Worm (Caenorhabditis elegans) whole organism, mixed stage, embryonic: ENCODE data around the gene skpo-3.

Experiments used
- bed-3 ChIP-seq: fragments of 200-800 bp; sonication (Bioruptor generic); optimal IDR thresholded peaks from 3 replicates; lab custom pipeline; 2018; ENCODE audit warnings: mild to moderate bottlenecking, missing genetic modification characterization, moderate library complexity, missing compliant biosample characterization
- blmp-1 ChIP-seq: fragments of 150-350 bp; optimal IDR thresholded peaks from 2 replicates; lab custom pipeline; 2014; ENCODE audit warnings: missing biosample characterization, missing genetic modification characterization
- ceh-39 ChIP-seq: fragments of 150-350 bp; optimal IDR thresholded peaks from 2 replicates; lab custom pipeline; 2014; ENCODE audit warnings: missing biosample characterization, missing genetic modification characterization
- ceh-43 ChIP-seq: fragments of 200-800 bp; sonication (Bioruptor generic); optimal IDR thresholded peaks from 2 replicates; lab custom pipeline; 2018; ENCODE audit warnings: mild to moderate bottlenecking, missing genetic modification characterization, moderate library complexity, missing compliant biosample characterization
- ceh-83 ChIP-seq: fragments of 200-800 bp; sonication (Bioruptor generic); optimal IDR thresholded peaks from 2 replicates; lab custom pipeline; 2018; ENCODE audit warnings: mild to moderate bottlenecking, missing genetic modification characterization, missing compliant biosample characterization
- cnd-1 ChIP-seq: fragments of 200-800 bp; sonication (Bioruptor generic); optimal IDR thresholded peaks from 2 replicates; lab custom pipeline; 2018; ENCODE audit warnings: mild to moderate bottlenecking, missing genetic modification characterization, missing compliant biosample characterization
- drap-1 ChIP-seq: fragments of 200-800 bp; sonication (Bioruptor generic); optimal IDR thresholded peaks from 3 replicates; lab custom pipeline; 2018; ENCODE audit warnings: mild to moderate bottlenecking, missing genetic modification characterization, missing compliant biosample characterization
- ham-2 ChIP-seq: fragments of 200-800 bp; sonication (Bioruptor generic); optimal IDR thresholded peaks from 2 replicates; lab custom pipeline; 2018; ENCODE audit warnings: mild to moderate bottlenecking, missing genetic modification characterization, missing compliant biosample characterization
- hlh-1 ChIP-seq: fragments of 150-350 bp; optimal IDR thresholded peaks from 2 replicates; lab custom pipeline; 2014; ENCODE audit warnings: missing biosample characterization, missing genetic modification reagents, missing genetic modification characterization
- lin-13 ChIP-seq: fragments of 150-350 bp; optimal IDR thresholded peaks from 2 replicates; lab custom pipeline; 2014; ENCODE audit warnings: missing biosample characterization, missing genetic modification characterization
- lin-32 ChIP-seq: fragments of 200-800 bp; sonication (Bioruptor generic); optimal IDR thresholded peaks from 2 replicates; lab custom pipeline; 2018; ENCODE audit warnings: mild to moderate bottlenecking, missing genetic modification characterization, missing compliant biosample characterization
- lsy-2 ChIP-seq: fragments of 150-350 bp; optimal IDR thresholded peaks from 2 replicates; lab custom pipeline; 2014; ENCODE audit warnings: missing biosample characterization, missing genetic modification characterization
- mep-1 ChIP-seq: fragments of 150-350 bp; optimal IDR thresholded peaks from 2 replicates; lab custom pipeline; 2017; ENCODE audit warnings: missing biosample characterization, missing genetic modification reagents, missing genetic modification characterization, inconsistent platforms
- mls-2 ChIP-seq: sonication (generic microtip); optimal IDR thresholded peaks from 2 replicates; lab custom pipeline; 2016; ENCODE audit warnings: mild to moderate bottlenecking, missing genetic modification characterization, moderate library complexity, missing compliant biosample characterization
- nhr-12 ChIP-seq: fragments of 150-350 bp; optimal IDR thresholded peaks from 2 replicates; lab custom pipeline; 2014; ENCODE audit warnings: missing biosample characterization, missing genetic modification characterization
- nhr-2 ChIP-seq: fragments of 150-350 bp; optimal IDR thresholded peaks from 2 replicates; lab custom pipeline; 2014; ENCODE audit warnings: missing biosample characterization, missing genetic modification characterization
- nhr-28 ChIP-seq: fragments of 150-350 bp; optimal IDR thresholded peaks from 2 replicates; lab custom pipeline; 2014; ENCODE audit warnings: missing biosample characterization, missing genetic modification characterization
- nhr-76 ChIP-seq: sonication (generic microtip); optimal IDR thresholded peaks from 2 replicates; lab custom pipeline; 2017; ENCODE audit warnings: missing biosample characterization, missing genetic modification characterization
- pha-4 ChIP-seq: fragments of 150-350 bp; optimal IDR thresholded peaks from 2 replicates; lab custom pipeline; 2018; ENCODE audit warnings: missing biosample characterization, missing genetic modification reagents, missing genetic modification characterization
- sem-2 ChIP-seq: fragments of 200-800 bp; sonication (Bioruptor generic); optimal IDR thresholded peaks from 2 replicates; lab custom pipeline; 2018; ENCODE audit warnings: mild to moderate bottlenecking, missing genetic modification characterization, missing compliant biosample characterization
- sptf-1 ChIP-seq: sonication (generic microtip); optimal IDR thresholded peaks from 2 replicates; lab custom pipeline; 2017; ENCODE audit warnings: mild to moderate bottlenecking, missing genetic modification characterization, moderate library complexity, missing compliant biosample characterization
- tbx-8 ChIP-seq: fragments of 200-800 bp; sonication (Bioruptor generic); optimal IDR thresholded peaks from 2 replicates; lab custom pipeline; 2018; ENCODE audit warnings: mild to moderate bottlenecking, missing genetic modification characterization, moderate library complexity, missing compliant biosample characterization
- unc-39 ChIP-seq: fragments of 150-350 bp; optimal IDR thresholded peaks from 2 replicates; lab custom pipeline; 2014; ENCODE audit warnings: missing biosample characterization, missing genetic modification characterization
- unc-62 ChIP-seq: fragments of 150-350 bp; optimal IDR thresholded peaks from 2 replicates; lab custom pipeline; 2014; ENCODE audit warnings: missing biosample characterization, missing genetic modification reagents, missing genetic modification characterization
- zip-8 ChIP-seq: fragments of 150-350 bp; optimal IDR thresholded peaks from 2 replicates; lab custom pipeline; 2014; ENCODE audit warnings: missing biosample characterization, missing genetic modification characterization
- ztf-11 ChIP-seq: fragments of 150-350 bp; optimal IDR thresholded peaks from 2 replicates; lab custom pipeline; 2014; ENCODE audit warnings: missing biosample characterization, missing genetic modification characterization

The skpo-3 gene

DNA sequence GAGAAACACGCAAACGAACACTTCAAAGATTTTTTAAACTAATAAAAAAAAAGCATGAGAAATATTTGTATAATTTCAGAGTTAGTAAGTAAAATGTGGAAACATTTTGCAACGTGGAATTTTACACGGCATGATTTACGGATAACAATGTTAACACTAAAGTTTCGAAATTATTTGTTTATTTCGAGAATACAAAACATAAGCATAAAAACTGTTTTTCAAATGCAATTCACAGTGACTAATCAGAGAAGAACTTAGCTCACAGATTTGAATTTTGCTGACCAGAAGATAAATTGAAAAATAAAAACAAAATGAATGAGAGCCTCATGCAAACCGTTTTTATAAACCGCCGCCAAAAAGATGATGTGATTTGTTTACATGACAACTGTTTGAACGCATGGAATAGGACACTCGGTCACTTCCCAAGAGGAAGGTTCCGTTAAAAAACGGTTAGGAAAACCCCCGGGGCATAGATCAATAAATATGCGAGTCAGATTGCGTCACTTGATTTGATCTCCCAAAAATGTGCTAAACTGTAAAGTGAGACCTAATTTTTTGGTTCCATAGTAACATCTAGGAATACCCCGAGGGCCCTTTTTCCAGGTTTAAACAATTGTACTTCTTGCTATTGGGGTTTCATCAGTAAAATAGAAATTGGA, 19.7 kb upstream of the skpo-3 start, which contains the start of gene clh-3:
Gene clh-3 (minus strand): TSS at position 51 of the 659 bp plus-strand sequence.
- TF ChIP-seq tbx-8 (GFP tag; lab: Kevin White, UChicago) (no peak), ztf-11 (tag; lab: Kevin White, UChicago) (no peak), drap-1 (GFP tag; lab: Kevin White, UChicago) (no peak), nhr-76 (no peak), unc-62 (GFP tag; lab: Kevin White, UChicago) (no peak), sem-2 (GFP tag; lab: Kevin White, UChicago) (no peak), hlh-1 (tag; lab: Kevin White, UChicago) (no peak)

DNA sequence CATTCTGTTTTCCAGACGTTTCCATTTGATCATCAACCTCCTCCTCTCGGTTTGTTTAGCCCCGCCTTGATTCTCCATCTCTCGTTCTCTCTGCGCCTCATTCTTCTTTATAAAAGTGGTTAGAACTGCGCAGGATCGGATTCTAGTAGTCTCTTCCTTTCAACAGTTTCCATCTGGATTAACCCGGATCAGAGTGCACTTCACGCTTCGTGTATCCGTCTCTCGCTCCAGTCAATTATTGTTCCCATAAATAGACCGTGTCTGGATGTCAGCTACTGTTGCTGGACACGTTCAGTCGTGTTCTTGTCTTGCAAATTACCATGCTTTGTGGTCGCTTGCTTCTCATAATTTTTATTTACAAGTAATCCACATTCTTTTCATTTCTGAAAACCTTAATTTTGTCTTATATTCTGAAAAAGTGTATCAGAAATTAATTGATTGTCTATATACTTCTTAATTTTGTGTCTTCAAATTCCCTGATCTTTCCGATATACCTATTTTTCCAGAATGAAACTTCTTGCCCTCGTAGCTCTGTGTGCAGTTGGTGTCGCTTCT, 17.0 kb upstream of the skpo-3 start, which contains the start of gene F32A5.4:
Gene F32A5.4 (plus strand): TSS at position 505 of the 555 bp plus-strand sequence.
- TF ChIP-seq sptf-1 (tag; lab: Kevin White, UChicago) (no peak), ham-2 (GFP tag; lab: Kevin White, UChicago) (no peak), lin-32 (GFP tag; lab: Kevin White, UChicago) (no peak), nhr-76 (no peak), mep-1 (no peak), nhr-12 (no peak), bed-3 (GFP tag; lab: Kevin White, UChicago) (no peak), ceh-39 (tag; lab: Kevin White, UChicago) (no peak)

DNA sequence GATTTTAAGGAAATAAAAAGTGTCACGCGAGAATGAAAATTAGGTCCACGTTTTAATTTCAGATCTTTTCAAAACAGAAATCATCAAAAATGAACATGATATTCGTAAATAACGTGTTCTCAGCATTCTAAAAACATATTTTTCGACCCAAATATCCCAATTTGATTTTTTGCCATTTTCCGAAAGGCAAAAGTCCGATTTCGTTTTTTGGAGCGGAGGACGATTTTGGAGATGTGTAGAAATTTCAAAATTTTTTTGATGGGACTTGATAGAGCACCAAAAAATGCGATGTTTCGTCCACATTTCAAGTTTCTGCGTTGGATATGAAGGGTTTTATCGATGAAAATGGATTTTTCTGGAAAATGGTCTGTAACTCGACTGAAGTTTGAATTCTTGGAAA, 15.0 kb upstream of the skpo-3 start:
- TF ChIP-seq mls-2 (tag; lab: Kevin White, UChicago) (no peak), nhr-76 (no peak), ztf-11 (tag; lab: Kevin White, UChicago) (no peak), zip-8 (no peak)

DNA sequence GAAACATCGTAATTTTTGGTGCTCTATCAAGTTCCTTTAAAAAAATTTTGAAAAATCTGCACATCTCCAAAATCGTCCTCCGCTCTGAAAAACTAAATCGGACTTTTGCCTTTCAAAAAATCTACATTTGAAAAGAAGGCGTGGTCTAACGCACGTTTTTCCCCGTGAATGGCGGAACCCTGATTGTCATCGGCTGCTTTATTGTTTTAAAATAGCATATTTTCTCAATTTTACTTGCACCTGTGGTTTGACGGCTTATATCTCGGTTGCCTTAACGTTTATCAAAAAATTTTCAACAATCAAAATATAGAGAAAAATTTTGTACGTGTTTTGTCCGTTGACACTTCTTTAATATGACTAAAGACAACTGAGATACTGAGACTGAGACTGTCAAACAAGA, 13.7 kb upstream of the skpo-3 start:
- TF ChIP-seq lin-32 (GFP tag; lab: Kevin White, UChicago) = no peak
- no peak for TF ChIP-seq nhr-28 (tag; lab: Kevin White, UChicago)
- no peak for TF ChIP-seq sem-2 (GFP tag; lab: Kevin White, UChicago)
- TF ChIP-seq drap-1 (GFP tag; lab: Kevin White, UChicago) = no peak
- no peak for TF ChIP-seq nhr-12
- no peak for TF ChIP-seq blmp-1 (tag; lab: Kevin White, UChicago)

DNA sequence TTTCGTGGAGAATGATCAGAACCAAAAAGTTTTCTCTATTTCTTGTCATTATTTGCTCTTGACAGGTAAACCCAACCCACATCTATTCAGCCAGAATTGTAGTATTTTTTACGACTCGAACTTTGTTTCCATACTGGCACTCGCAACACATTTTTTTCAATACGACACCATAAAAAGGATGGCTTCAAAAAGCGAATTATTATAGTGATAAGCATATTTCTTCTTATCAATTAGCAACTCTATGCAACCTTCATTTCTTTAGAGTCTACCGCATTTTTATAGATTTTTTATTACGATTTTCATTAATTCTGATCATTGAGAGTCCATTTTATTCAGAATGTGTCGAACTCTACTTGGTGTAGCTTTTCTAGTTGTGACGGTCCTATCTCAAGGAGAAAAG, 13.2 kb upstream of the skpo-3 start, which contains the start of gene ctsa-3.1:
Gene ctsa-3.1 (plus strand): TSS at position 337 of the 400 bp plus-strand sequence.
- TF ChIP-seq unc-39 (tag; lab: Kevin White, UChicago) (no peak), ham-2 (GFP tag; lab: Kevin White, UChicago) (no peak), lin-13 (tag; lab: Kevin White, UChicago) (no peak), mls-2 (tag; lab: Kevin White, UChicago) (no peak), pha-4 (tag; lab: Kevin White, UChicago) (no peak), nhr-28 (tag; lab: Kevin White, UChicago) (no peak), ceh-43 (GFP tag; lab: Kevin White, UChicago) (no peak), tbx-8 (GFP tag; lab: Kevin White, UChicago) (no peak), sptf-1 (tag; lab: Kevin White, UChicago) (no peak), lsy-2 (tag; lab: Kevin White, UChicago) (no peak), cnd-1 (no peak)
- TF ChIP-seq, all 35 proteins: peak for 0

DNA sequence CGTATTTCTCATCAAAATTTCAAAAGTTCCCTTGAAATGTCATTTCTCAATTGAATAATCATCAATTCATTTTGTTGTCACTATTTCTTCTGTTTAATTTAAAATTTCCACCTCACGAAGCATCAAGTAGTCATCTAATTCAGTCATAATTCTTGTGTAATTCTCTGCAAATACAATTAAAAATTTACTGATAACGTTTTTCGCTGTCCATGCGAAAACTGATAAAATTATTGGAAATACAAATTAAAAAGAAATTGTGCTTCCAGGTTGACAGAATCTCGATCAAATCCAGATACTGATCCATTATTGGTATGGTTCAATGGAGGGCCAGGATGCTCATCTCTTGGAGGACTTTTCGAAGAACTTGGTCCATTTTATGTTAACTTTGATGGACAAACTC, 12.4 kb upstream of the skpo-3 start:
- TF ChIP-seq pha-4 (tag; lab: Kevin White, UChicago) (no peak), ztf-11 (tag; lab: Kevin White, UChicago) (no peak), hlh-1 (tag; lab: Kevin White, UChicago) (no peak), unc-62 (GFP tag; lab: Kevin White, UChicago) (no peak), mls-2 (tag; lab: Kevin White, UChicago) (no peak), ham-2 (GFP tag; lab: Kevin White, UChicago) (no peak), ceh-83 (GFP tag; lab: Kevin White, UChicago) (no peak), nhr-2 (tag; lab: Kevin White, UChicago) (no peak), ceh-43 (GFP tag; lab: Kevin White, UChicago) (no peak)
- TF ChIP-seq, all 35 proteins: peak for 0
